Fruit fly (Drosophila melanogaster) whole organism, embryonic: ENCODE measurements around the gene CG15725.

Source experiments
- Atf6 ChIP-seq: fragments of 200-800 bp; sonication (Bioruptor generic); IDR thresholded peaks from 2 replicates; pipeline ENCODE4 v1.3.6; 2022; ENCODE audit warnings: missing biosample characterization, missing genetic modification characterization
- B-H1 ChIP-seq: fragments of 200-800 bp; sonication (Bioruptor generic); IDR thresholded peaks from 3 replicates; pipeline ENCODE4 v1.3.6; 2022; ENCODE audit warnings: missing biosample characterization, missing genetic modification characterization
- CG10959 ChIP-seq: fragments of 200-800 bp; sonication (Bioruptor generic); IDR thresholded peaks from 2 replicates; pipeline ENCODE4 v1.3.6; 2022; ENCODE audit warnings: missing biosample characterization, missing genetic modification characterization
- CG11085 ChIP-seq: fragments of 200-800 bp; sonication (Bioruptor generic); IDR thresholded peaks from 2 replicates; pipeline ENCODE4 v1.3.6; 2022; ENCODE audit warnings: missing biosample characterization, missing genetic modification characterization
- CG11456 ChIP-seq: fragments of 200-800 bp; sonication (Bioruptor generic); IDR thresholded peaks from 3 replicates; pipeline ENCODE4 v1.3.6; 2022; ENCODE audit warnings: missing biosample characterization, missing genetic modification characterization
- CG11504 ChIP-seq: fragments of 200-800 bp; sonication (Bioruptor generic); optimal IDR thresholded peaks from 3 replicates; lab custom pipeline; 2019; ENCODE audit warnings: missing biosample characterization, mild to moderate bottlenecking, missing genetic modification characterization, moderate library complexity
- CG12104 ChIP-seq: fragments of 200-800 bp; sonication (Bioruptor generic); optimal IDR thresholded peaks from 3 replicates; lab custom pipeline; 2016; ENCODE audit warnings: missing biosample characterization, missing genetic modification characterization
- CG12236 ChIP-seq: fragments of 200-800 bp; sonication (Bioruptor generic); optimal IDR thresholded peaks from 2 replicates; lab custom pipeline; 2016; ENCODE audit warnings: missing biosample characterization, missing genetic modification characterization
- CG13296 ChIP-seq: fragments of 200-800 bp; sonication (Bioruptor generic); optimal IDR thresholded peaks from 3 replicates; lab custom pipeline; 2018; ENCODE audit warnings: missing biosample characterization, mild to moderate bottlenecking, missing genetic modification characterization
- CG14014 ChIP-seq: fragments of 200-800 bp; sonication (Bioruptor generic); IDR thresholded peaks from 2 replicates; pipeline ENCODE4 v1.3.6; 2022; ENCODE audit warnings: missing biosample characterization, missing genetic modification characterization
- CG14441 ChIP-seq: fragments of 200-800 bp; sonication (Bioruptor generic); IDR thresholded peaks from 2 replicates; pipeline ENCODE4 v1.3.6; 2022; ENCODE audit warnings: missing biosample characterization, missing genetic modification characterization
- CG17612 ChIP-seq: fragments of 200-800 bp; sonication (Bioruptor generic); IDR thresholded peaks from 2 replicates; pipeline ENCODE4 v1.3.6; 2022; ENCODE audit warnings: missing biosample characterization, missing genetic modification characterization
- CG18262 ChIP-seq: fragments of 200-800 bp; optimal IDR thresholded peaks from 3 replicates; lab custom pipeline; 2019; ENCODE audit warnings: missing biosample characterization, mild to moderate bottlenecking, missing genetic modification characterization, moderate library complexity
- CG18764 ChIP-seq: fragments of 200-800 bp; sonication (Bioruptor generic); optimal IDR thresholded peaks from 3 replicates; lab custom pipeline; 2016; ENCODE audit warnings: missing biosample characterization, missing genetic modification characterization
- CG2712 ChIP-seq: fragments of 200-800 bp; optimal IDR thresholded peaks from 3 replicates; lab custom pipeline; 2019; ENCODE audit warnings: missing biosample characterization, mild to moderate bottlenecking, missing genetic modification characterization, moderate library complexity
- CG30403 ChIP-seq: fragments of 200-800 bp; sonication (Bioruptor generic); optimal IDR thresholded peaks from 3 replicates; lab custom pipeline; 2016; ENCODE audit warnings: missing biosample characterization, missing genetic modification characterization
- CG31388 ChIP-seq: fragments of 200-800 bp; sonication (Bioruptor generic); optimal IDR thresholded peaks from 2 replicates; lab custom pipeline; 2016; ENCODE audit warnings: missing biosample characterization, missing genetic modification characterization
- CG33213 ChIP-seq: fragments of 200-800 bp; sonication (Bioruptor generic); optimal IDR thresholded peaks from 3 replicates; lab custom pipeline; 2016; ENCODE audit warnings: missing biosample characterization, missing genetic modification characterization
- CG33557 ChIP-seq: fragments of 200-800 bp; sonication (Bioruptor generic); optimal IDR thresholded peaks from 2 replicates; lab custom pipeline; 2019; ENCODE audit warnings: missing biosample characterization, mild to moderate bottlenecking, missing genetic modification characterization, moderate library complexity
- CG34422 ChIP-seq: fragments of 200-800 bp; sonication (Bioruptor generic); IDR thresholded peaks from 3 replicates; pipeline ENCODE4 v1.3.6; 2022; ENCODE audit warnings: missing biosample characterization, missing genetic modification characterization
- CG43689 ChIP-seq: fragments of 200-800 bp; sonication (Bioruptor generic); IDR thresholded peaks from 2 replicates; pipeline ENCODE4 v1.3.6; 2022; ENCODE audit warnings: missing biosample characterization, missing genetic modification characterization
- CG4820 ChIP-seq: fragments of 200-800 bp; sonication (Bioruptor generic); optimal IDR thresholded peaks from 3 replicates; lab custom pipeline; 2016; ENCODE audit warnings: missing biosample characterization, missing genetic modification characterization
- CG6689 ChIP-seq: fragments of 200-800 bp; sonication (Bioruptor generic); IDR thresholded peaks from 2 replicates; pipeline ENCODE4 v1.3.6; 2022; ENCODE audit warnings: missing biosample characterization, missing genetic modification characterization
- CG6765 ChIP-seq: fragments of 200-800 bp; sonication (Bioruptor generic); optimal IDR thresholded peaks from 3 replicates; lab custom pipeline; 2017; ENCODE audit warnings: missing biosample characterization, mild to moderate bottlenecking, missing genetic modification characterization
- CG7556 ChIP-seq: fragments of 200-800 bp; sonication (Bioruptor generic); optimal IDR thresholded peaks from 2 replicates; lab custom pipeline; 2017; ENCODE audit warnings: missing biosample characterization, mild to moderate bottlenecking, missing genetic modification characterization
- CG7839 ChIP-seq: fragments of 200-800 bp; sonication (Bioruptor generic); optimal IDR thresholded peaks from 3 replicates; lab custom pipeline; 2018; ENCODE audit warnings: missing biosample characterization, mild to moderate bottlenecking, missing genetic modification characterization, moderate library complexity
- CG8924 ChIP-seq: fragments of 200-800 bp; optimal IDR thresholded peaks from 3 replicates; lab custom pipeline; 2019; ENCODE audit warnings: missing biosample characterization, mild to moderate bottlenecking, missing genetic modification characterization, moderate library complexity
- CkIIα-i1 ChIP-seq: fragments of 200-800 bp; sonication (Bioruptor generic); IDR thresholded peaks from 2 replicates; pipeline ENCODE4 v1.3.6; 2022; ENCODE audit warnings: missing biosample characterization, missing genetic modification characterization
- CoRest ChIP-seq: fragments of 200-800 bp; sonication (Bioruptor generic); optimal IDR thresholded peaks from 3 replicates; lab custom pipeline; 2018; ENCODE audit warnings: missing biosample characterization, mild to moderate bottlenecking, missing genetic modification characterization, moderate library complexity
- Fer2 ChIP-seq: fragments of 200-800 bp; sonication (Bioruptor generic); optimal IDR thresholded peaks from 2 replicates; lab custom pipeline; 2018; ENCODE audit warnings: missing biosample characterization, mild to moderate bottlenecking, missing genetic modification characterization, moderate library complexity
- Hand ChIP-seq: fragments of 200-800 bp; sonication (Bioruptor generic); optimal IDR thresholded peaks from 2 replicates; lab custom pipeline; 2017; ENCODE audit warnings: mild to moderate bottlenecking, missing biosample characterization, missing genetic modification reagents, missing genetic modification characterization
- HmgZ ChIP-seq: fragments of 200-800 bp; sonication (Bioruptor generic); optimal IDR thresholded peaks from 2 replicates; lab custom pipeline; 2018; ENCODE audit warnings: missing biosample characterization, mild to moderate bottlenecking, missing genetic modification characterization
- Hsf ChIP-seq: fragments of 200-800 bp; sonication (Bioruptor generic); optimal IDR thresholded peaks from 3 replicates; lab custom pipeline; 2016; ENCODE audit warnings: missing biosample characterization, missing genetic modification characterization
- Lpt ChIP-seq: fragments of >200 bp; optimal IDR thresholded peaks from 2 replicates; lab custom pipeline; 2018; ENCODE audit warnings: missing biosample characterization, missing genetic modification characterization
- Oaz ChIP-seq: fragments of 200-800 bp; sonication (Bioruptor generic); IDR thresholded peaks from 2 replicates; pipeline ENCODE4 v1.3.6; 2022; ENCODE audit warnings: missing biosample characterization, missing genetic modification characterization
- Optix ChIP-seq: fragments of 200-800 bp; sonication (Bioruptor generic); IDR thresholded peaks from 3 replicates; pipeline ENCODE4 v1.3.6; 2022; ENCODE audit warnings: missing biosample characterization, missing genetic modification characterization
- PHDP ChIP-seq: fragments of 200-800 bp; sonication (Bioruptor generic); optimal IDR thresholded peaks from 3 replicates; lab custom pipeline; 2018; ENCODE audit warnings: missing biosample characterization, mild to moderate bottlenecking, missing genetic modification characterization, moderate library complexity
- Ptx1 ChIP-seq: fragments of 200-800 bp; sonication (Bioruptor generic); IDR thresholded peaks from 2 replicates; pipeline ENCODE4 v1.3.6; 2022; ENCODE audit warnings: missing biosample characterization, missing genetic modification characterization
- Rx ChIP-seq: fragments of 200-800 bp; sonication (Bioruptor generic); IDR thresholded peaks from 2 replicates; pipeline ENCODE4 v1.3.6; 2022; ENCODE audit warnings: missing biosample characterization, missing genetic modification characterization
- Side ChIP-seq: fragments of 200-800 bp; sonication (Bioruptor generic); optimal IDR thresholded peaks from 2 replicates; lab custom pipeline; 2016; ENCODE audit warnings: missing biosample characterization, missing genetic modification characterization
- Sox102F ChIP-seq: fragments of 200-800 bp; sonication (Bioruptor generic); optimal IDR thresholded peaks from 2 replicates; lab custom pipeline; 2018; ENCODE audit warnings: missing biosample characterization, mild to moderate bottlenecking, missing genetic modification characterization, moderate library complexity
- ato ChIP-seq: fragments of 200-800 bp; sonication (Bioruptor generic); IDR thresholded peaks from 2 replicates; pipeline ENCODE4 v1.3.6; 2022; ENCODE audit warnings: missing biosample characterization, missing genetic modification characterization; ENCODE audit not compliant: partially characterized antibody
- bbx ChIP-seq: fragments of 200-800 bp; sonication (Bioruptor generic); IDR thresholded peaks from 2 replicates; pipeline ENCODE4 v1.3.6; 2022; ENCODE audit warnings: missing biosample characterization, missing genetic modification characterization; ENCODE audit not compliant: partially characterized antibody
- cg ChIP-seq: fragments of 200-800 bp; sonication (Bioruptor generic); optimal IDR thresholded peaks from 3 replicates; lab custom pipeline; 2019; ENCODE audit warnings: missing biosample characterization, mild to moderate bottlenecking, missing genetic modification characterization, moderate library complexity
- chn ChIP-seq: fragments of 200-800 bp; sonication (Bioruptor generic); optimal IDR thresholded peaks from 2 replicates; lab custom pipeline; 2016; ENCODE audit warnings: missing biosample characterization, missing genetic modification characterization
- corto ChIP-seq: fragments of 200-800 bp; sonication (Bioruptor generic); optimal IDR thresholded peaks from 2 replicates; lab custom pipeline; 2016; ENCODE audit warnings: missing biosample characterization, mild to moderate bottlenecking, missing genetic modification characterization, moderate library complexity
- gt ChIP-seq: fragments of 200-800 bp; sonication (Bioruptor generic); IDR thresholded peaks from 2 replicates; pipeline ENCODE4 v1.3.6; 2022; ENCODE audit warnings: missing biosample characterization, missing genetic modification characterization
- mam ChIP-seq: fragments of 200-800 bp; sonication (Bioruptor generic); optimal IDR thresholded peaks from 3 replicates; lab custom pipeline; 2016; ENCODE audit warnings: missing biosample characterization, missing genetic modification characterization
- ranshi ChIP-seq: fragments of 200-800 bp; sonication (Bioruptor generic); IDR thresholded peaks from 2 replicates; pipeline ENCODE4 v1.3.6; 2022; ENCODE audit warnings: missing biosample characterization, missing genetic modification characterization
- run ChIP-seq: fragments of 200-800 bp; sonication (Bioruptor generic); optimal IDR thresholded peaks from 3 replicates; lab custom pipeline; 2018; ENCODE audit warnings: missing biosample characterization, mild to moderate bottlenecking, missing genetic modification characterization
- ttk ChIP-seq: fragments of 200-800 bp; sonication (Bioruptor generic); IDR thresholded peaks from 2 replicates; pipeline ENCODE4 v2.1.2; 2022; ENCODE audit warnings: missing biosample characterization, missing genetic modification characterization

The CG15725 gene

DNA sequence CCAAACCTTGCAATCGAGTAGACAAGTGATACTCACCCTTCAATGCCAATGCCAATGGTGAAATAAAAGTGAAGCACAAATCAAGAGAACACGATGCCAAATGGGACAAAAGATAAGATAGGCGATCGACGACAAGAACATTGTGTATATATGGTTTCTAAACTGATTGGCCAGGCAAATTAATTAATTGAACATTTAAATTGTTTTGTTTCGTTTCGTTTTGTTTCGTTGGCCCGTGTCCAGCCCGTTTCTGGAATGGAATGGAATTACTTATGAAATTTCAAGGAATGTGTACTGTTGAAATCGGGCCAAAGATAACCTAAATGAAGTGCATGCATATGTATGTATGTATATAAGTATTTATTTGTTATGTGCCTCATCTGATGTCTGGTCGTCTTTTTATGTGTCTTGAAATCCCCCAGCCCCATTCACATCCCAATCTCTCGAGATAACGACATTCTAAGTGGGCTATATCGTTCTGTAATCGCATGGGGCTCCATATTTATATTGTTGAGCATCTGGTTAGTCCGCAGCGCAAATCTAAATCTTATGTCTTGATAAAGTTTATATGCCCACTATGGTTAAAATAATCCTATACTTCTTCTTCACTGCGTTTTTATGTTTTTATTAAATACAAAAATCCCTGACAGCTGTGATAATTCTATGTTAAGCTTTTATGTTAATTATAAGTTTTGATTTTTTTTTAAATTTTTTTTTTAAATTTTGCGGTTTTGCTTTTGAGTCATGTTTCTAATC, 29.7 kb upstream of the CG15725 start:
- no peak for TF ChIP-seq ato (GFP tag; lab: Robert Waterston, UW)
- no peak for TF ChIP-seq CG34422 (GFP tag; lab: Robert Waterston, UW)
- TF ChIP-seq CG2712 (tag; lab: Kevin White, UChicago): peak; percentile 34
- TF ChIP-seq CG12236 (GFP tag; lab: Kevin White, UChicago): no peak
- TF ChIP-seq Fer2 (tag; lab: Kevin White, UChicago): no peak
- no peak for TF ChIP-seq CG11085 (GFP tag; lab: Robert Waterston, UW)
- no peak for TF ChIP-seq Optix (GFP tag; lab: Robert Waterston, UW)
- TF ChIP-seq PHDP (tag; lab: Kevin White, UChicago): peak; percentile 20
- TF ChIP-seq CG18262 (tag; lab: Kevin White, UChicago): peak; percentile 9
- TF ChIP-seq Atf6 (GFP tag; lab: Robert Waterston, UW): no peak
- peak; percentile 38 for TF ChIP-seq CG11504 (tag; lab: Kevin White, UChicago)
- no peak for TF ChIP-seq Lpt
- TF ChIP-seq B-H1: no peak
- no peak for TF ChIP-seq CG6765 (GFP tag; lab: Kevin White, UChicago)
- no peak for TF ChIP-seq Hand (GFP tag; lab: Kevin White, UChicago)
- TF ChIP-seq Side: no peak
- TF ChIP-seq ttk (GFP tag; lab: Robert Waterston, UW): no peak
- TF ChIP-seq cg (GFP tag; lab: Kevin White, UChicago): no peak
- TF ChIP-seq CG30403 (GFP tag; lab: Kevin White, UChicago): no peak
- TF ChIP-seq CG31388 (GFP tag; lab: Kevin White, UChicago): no peak
- TF ChIP-seq CG6689 (GFP tag; lab: Robert Waterston, UW): no peak
- no peak for TF ChIP-seq CG33213 (GFP tag; lab: Kevin White, UChicago)
- TF ChIP-seq mam (GFP tag; lab: Kevin White, UChicago): no peak
- TF ChIP-seq CkIIα-i1: no peak
- no peak for TF ChIP-seq CG11456 (GFP tag; lab: Robert Waterston, UW)
- no peak for TF ChIP-seq Ptx1 (GFP tag; lab: Robert Waterston, UW)
- no peak for TF ChIP-seq CG12104 (GFP tag; lab: Kevin White, UChicago)
- no peak for TF ChIP-seq Oaz
- TF ChIP-seq CG4820: no peak
- TF ChIP-seq Hsf (GFP tag; lab: Kevin White, UChicago): no peak
- TF ChIP-seq gt (GFP tag; lab: Robert Waterston, UW): no peak
- peak; percentile 28 for TF ChIP-seq CG7839 (tag; lab: Kevin White, UChicago)
- TF ChIP-seq ranshi: no peak
- TF ChIP-seq Rx: no peak
- no peak for TF ChIP-seq CG14441
- TF ChIP-seq CG33557 (GFP tag; lab: Kevin White, UChicago): no peak
- no peak for TF ChIP-seq CG14014 (GFP tag; lab: Robert Waterston, UW)
- TF ChIP-seq CG7556 (GFP tag; lab: Kevin White, UChicago): peak; percentile 29
- peak; percentile 35 for TF ChIP-seq CG13296
- no peak for TF ChIP-seq CoRest (tag; lab: Kevin White, UChicago)
- no peak for TF ChIP-seq corto (GFP tag; lab: Kevin White, UChicago)
- no peak for TF ChIP-seq CG8924
- TF ChIP-seq run (tag; lab: Kevin White, UChicago): no peak
- no peak for TF ChIP-seq CG10959
- TF ChIP-seq chn (GFP tag; lab: Kevin White, UChicago): no peak
- TF ChIP-seq Sox102F (GFP tag; lab: Kevin White, UChicago): peak; percentile 0
- no peak for TF ChIP-seq CG18764 (GFP tag; lab: Kevin White, UChicago)
- TF ChIP-seq bbx (GFP tag; lab: Robert Waterston, UW): no peak
- TF ChIP-seq CG17612: no peak
- no peak for TF ChIP-seq CG43689
- TF ChIP-seq HmgZ (tag; lab: Kevin White, UChicago): no peak
